Fruit fly (Drosophila melanogaster) whole organism, embryonic: Measurements from ENCODE around the gene mRpL14.
A peak's percentile ranks its signal among the peaks of the same experiment; 100 is the strongest.

ENCODE experiments used
- Antp ChIP-seq: fragments of 200-800 bp; sonication (Bioruptor generic); optimal IDR thresholded peaks from 3 replicates; lab custom pipeline; 2016; ENCODE audit warnings: missing biosample characterization, missing genetic modification characterization
- Blimp-1 ChIP-seq: fragments of 200-800 bp; sonication (Bioruptor generic); optimal IDR thresholded peaks from 3 replicates; lab custom pipeline; 2018; ENCODE audit warnings: missing biosample characterization, missing genetic modification characterization, mild to moderate bottlenecking, moderate library complexity, missing genetic modification reagents
- CG10543 ChIP-seq: fragments of 200-800 bp; sonication (Bioruptor generic); optimal IDR thresholded peaks from 3 replicates; lab custom pipeline; 2017; ENCODE audit warnings: missing biosample characterization, mild to moderate bottlenecking, missing genetic modification characterization, moderate library complexity
- CG11093 ChIP-seq: fragments of 200-800 bp; sonication (Bioruptor generic); IDR thresholded peaks from 3 replicates; pipeline ENCODE4 v1.3.6; 2022; ENCODE audit warnings: missing biosample characterization, missing genetic modification characterization
- CG12659 ChIP-seq: fragments of 200-800 bp; sonication (Bioruptor generic); optimal IDR thresholded peaks from 3 replicates; lab custom pipeline; 2017; ENCODE audit warnings: mild to moderate bottlenecking, missing biosample characterization, missing genetic modification reagents, missing genetic modification characterization
- CG12769 ChIP-seq: fragments of 200-800 bp; sonication (Bioruptor generic); optimal IDR thresholded peaks from 2 replicates; lab custom pipeline; 2019; ENCODE audit warnings: missing biosample characterization, mild to moderate bottlenecking, missing genetic modification characterization, moderate library complexity
- CG12942 ChIP-seq: fragments of 200-800 bp; sonication (Bioruptor generic); optimal IDR thresholded peaks from 3 replicates; lab custom pipeline; 2016; ENCODE audit warnings: missing biosample characterization, missing genetic modification characterization
- CG13775 ChIP-seq: fragments of 200-800 bp; sonication (Bioruptor generic); optimal IDR thresholded peaks from 3 replicates; lab custom pipeline; 2017; ENCODE audit warnings: missing biosample characterization, mild to moderate bottlenecking, missing genetic modification characterization
- CG13894 ChIP-seq: fragments of 200-800 bp; sonication (Bioruptor generic); optimal IDR thresholded peaks from 3 replicates; lab custom pipeline; 2018; ENCODE audit warnings: missing biosample characterization, mild to moderate bottlenecking, missing genetic modification characterization, moderate library complexity
- CG15696 ChIP-seq: fragments of 200-800 bp; sonication (Bioruptor generic); optimal IDR thresholded peaks from 2 replicates; lab custom pipeline; 2019; ENCODE audit warnings: missing biosample characterization, mild to moderate bottlenecking, missing genetic modification characterization, moderate library complexity
- CG17186 ChIP-seq: fragments of 200-800 bp; sonication (Bioruptor generic); optimal IDR thresholded peaks from 3 replicates; lab custom pipeline; 2017; ENCODE audit warnings: missing biosample characterization, missing genetic modification reagents, missing genetic modification characterization
- CG17912 ChIP-seq: fragments of 200-800 bp; sonication (Bioruptor generic); optimal IDR thresholded peaks from 2 replicates; lab custom pipeline; 2018; ENCODE audit warnings: missing biosample characterization, mild to moderate bottlenecking, missing genetic modification characterization
- CG32532 ChIP-seq: fragments of 200-800 bp; sonication (Bioruptor generic); IDR thresholded peaks from 2 replicates; pipeline ENCODE4 v1.3.6; 2022; ENCODE audit warnings: missing biosample characterization, missing genetic modification characterization
- CG6765 ChIP-seq: fragments of 200-800 bp; sonication (Bioruptor generic); optimal IDR thresholded peaks from 3 replicates; lab custom pipeline; 2017; ENCODE audit warnings: missing biosample characterization, mild to moderate bottlenecking, missing genetic modification characterization
- CG6791 ChIP-seq: fragments of 200-800 bp; sonication (Bioruptor generic); IDR thresholded peaks from 3 replicates; pipeline ENCODE4 v1.3.6; 2022; ENCODE audit warnings: missing biosample characterization, missing genetic modification characterization; ENCODE audit not compliant: partially characterized antibody
- CG7556 ChIP-seq: fragments of 200-800 bp; sonication (Bioruptor generic); optimal IDR thresholded peaks from 2 replicates; lab custom pipeline; 2017; ENCODE audit warnings: missing biosample characterization, mild to moderate bottlenecking, missing genetic modification characterization
- CHES-1-like ChIP-seq: fragments of 200-800 bp; sonication (Bioruptor generic); optimal IDR thresholded peaks from 2 replicates; lab custom pipeline; 2016; ENCODE audit warnings: missing biosample characterization, missing genetic modification characterization
- HLHmδ ChIP-seq: fragments of 200-800 bp; sonication (Bioruptor generic); optimal IDR thresholded peaks from 2 replicates; lab custom pipeline; 2018; ENCODE audit warnings: missing biosample characterization, mild to moderate bottlenecking, missing genetic modification characterization, moderate library complexity
- Lim3 ChIP-seq: fragments of 200-800 bp; sonication (Bioruptor generic); IDR thresholded peaks from 2 replicates; pipeline ENCODE4 v1.3.6; 2022; ENCODE audit warnings: missing biosample characterization, missing genetic modification characterization
- Lpt ChIP-seq: fragments of >200 bp; optimal IDR thresholded peaks from 2 replicates; lab custom pipeline; 2018; ENCODE audit warnings: missing biosample characterization, missing genetic modification characterization
- PHDP ChIP-seq: fragments of 200-800 bp; sonication (Bioruptor generic); optimal IDR thresholded peaks from 3 replicates; lab custom pipeline; 2018; ENCODE audit warnings: missing biosample characterization, mild to moderate bottlenecking, missing genetic modification characterization, moderate library complexity
- Ptx1 ChIP-seq: fragments of 200-800 bp; sonication (Bioruptor generic); IDR thresholded peaks from 2 replicates; pipeline ENCODE4 v1.3.6; 2022; ENCODE audit warnings: missing biosample characterization, missing genetic modification characterization
- Tbp ChIP-seq: fragments of >200 bp; optimal IDR thresholded peaks from 2 replicates; lab custom pipeline; 2018; ENCODE audit warnings: missing biosample characterization, missing genetic modification characterization
- Trl ChIP-seq, 3 experiments: fragments of >200 bp in 2 of 3; fragments of 200-800 bp in 1 of 3; sonication (Bioruptor generic) in 1 of 3; optimal IDR thresholded peaks; 2 replicates in 1 of 3; 3 replicates in 2 of 3; lab custom pipeline; 2016 to 2017; ENCODE audit warnings: missing biosample characterization in 1 of 3, missing genetic modification characterization in 1 of 3
- ap ChIP-seq: fragments of 200-800 bp; sonication (Bioruptor generic); IDR thresholded peaks from 2 replicates; pipeline ENCODE4 v1.3.6; 2022; ENCODE audit warnings: missing biosample characterization, missing genetic modification characterization
- bbx ChIP-seq: fragments of 200-800 bp; sonication (Bioruptor generic); IDR thresholded peaks from 2 replicates; pipeline ENCODE4 v1.3.6; 2022; ENCODE audit warnings: missing biosample characterization, missing genetic modification characterization; ENCODE audit not compliant: partially characterized antibody
- cg ChIP-seq: fragments of 200-800 bp; sonication (Bioruptor generic); optimal IDR thresholded peaks from 3 replicates; lab custom pipeline; 2019; ENCODE audit warnings: missing biosample characterization, mild to moderate bottlenecking, missing genetic modification characterization, moderate library complexity
- chinmo ChIP-seq: fragments of 200-800 bp; sonication (Bioruptor generic); IDR thresholded peaks from 4 replicates; pipeline ENCODE4 v1.3.6; 2022; ENCODE audit warnings: missing biosample characterization, missing genetic modification characterization; ENCODE audit not compliant: partially characterized antibody
- crp ChIP-seq, 2 experiments: fragments of 200-800 bp; sonication (Bioruptor generic); optimal IDR thresholded peaks; 2 replicates in 1 of 2; 3 replicates in 1 of 2; lab custom pipeline; 2017; ENCODE audit warnings: missing biosample characterization in 2 of 2, missing genetic modification characterization in 2 of 2, mild to moderate bottlenecking in 1 of 2, moderate library complexity in 1 of 2
- ems ChIP-seq: fragments of 200-800 bp; sonication (Bioruptor generic); optimal IDR thresholded peaks from 3 replicates; lab custom pipeline; 2016; ENCODE audit warnings: missing biosample characterization, missing genetic modification characterization
- exex ChIP-seq: fragments of 200-800 bp; sonication (Bioruptor generic); optimal IDR thresholded peaks from 4 replicates; lab custom pipeline; 2018; ENCODE audit warnings: missing biosample characterization, mild to moderate bottlenecking, missing genetic modification characterization, moderate library complexity
- fd96Cb ChIP-seq: fragments of 200-800 bp; sonication (Bioruptor generic); optimal IDR thresholded peaks from 2 replicates; lab custom pipeline; 2018; ENCODE audit warnings: missing biosample characterization, mild to moderate bottlenecking, missing genetic modification characterization, moderate library complexity
- gem ChIP-seq: fragments of 200-800 bp; sonication (Bioruptor generic); optimal IDR thresholded peaks from 2 replicates; lab custom pipeline; 2019; ENCODE audit warnings: missing biosample characterization, mild to moderate bottlenecking, missing genetic modification characterization, moderate library complexity
- hb ChIP-seq: fragments of 200-800 bp; sonication (Bioruptor generic); IDR thresholded peaks from 3 replicates; pipeline ENCODE4 v1.3.6; 2022; ENCODE audit warnings: missing biosample characterization, missing genetic modification characterization; ENCODE audit not compliant: partially characterized antibody
- ken ChIP-seq: fragments of 200-800 bp; sonication (Bioruptor generic); IDR thresholded peaks from 3 replicates; pipeline ENCODE4 v1.3.6; 2022; ENCODE audit warnings: missing biosample characterization, missing genetic modification characterization
- lab ChIP-seq: fragments of 200-800 bp; sonication (Bioruptor generic); optimal IDR thresholded peaks from 3 replicates; lab custom pipeline; 2017; ENCODE audit warnings: missing biosample characterization, missing genetic modification characterization, mild to moderate bottlenecking, moderate library complexity, missing genetic modification reagents
- mld ChIP-seq: fragments of 200-800 bp; sonication (Bioruptor generic); IDR thresholded peaks from 3 replicates; pipeline ENCODE4 v1.3.6; 2022; ENCODE audit warnings: missing biosample characterization, missing genetic modification characterization; ENCODE audit not compliant: partially characterized antibody
- oc ChIP-seq: fragments of 200-800 bp; sonication (Bioruptor generic); optimal IDR thresholded peaks from 2 replicates; lab custom pipeline; 2018; ENCODE audit warnings: missing biosample characterization, mild to moderate bottlenecking, missing genetic modification characterization, moderate library complexity
- pb ChIP-seq: fragments of 200-800 bp; sonication (Bioruptor generic); optimal IDR thresholded peaks from 3 replicates; lab custom pipeline; 2016; ENCODE audit warnings: missing biosample characterization, missing genetic modification characterization
- pho ChIP-seq: fragments of 200-800 bp; sonication (Bioruptor generic); optimal IDR thresholded peaks from 2 replicates; lab custom pipeline; 2016; ENCODE audit warnings: missing biosample characterization, missing genetic modification characterization
- pnt ChIP-seq: fragments of 200-800 bp; sonication (Bioruptor generic); optimal IDR thresholded peaks from 3 replicates; lab custom pipeline; 2016; ENCODE audit warnings: missing biosample characterization, missing genetic modification characterization
- sqz ChIP-seq: fragments of 200-800 bp; sonication (Bioruptor generic); optimal IDR thresholded peaks from 3 replicates; lab custom pipeline; 2018; ENCODE audit warnings: missing biosample characterization, mild to moderate bottlenecking, missing genetic modification characterization
- stwl ChIP-seq: fragments of 200-800 bp; sonication (Bioruptor generic); optimal IDR thresholded peaks from 3 replicates; lab custom pipeline; 2018; ENCODE audit warnings: missing biosample characterization, mild to moderate bottlenecking, missing genetic modification characterization, moderate library complexity
- tap ChIP-seq: fragments of 200-800 bp; optimal IDR thresholded peaks from 3 replicates; lab custom pipeline; 2019; ENCODE audit warnings: missing biosample characterization, mild to moderate bottlenecking, missing genetic modification characterization, moderate library complexity
- tup ChIP-seq: fragments of 200-800 bp; sonication (Bioruptor generic); optimal IDR thresholded peaks from 2 replicates; lab custom pipeline; 2016; ENCODE audit warnings: missing biosample characterization, mild to moderate bottlenecking, missing genetic modification characterization, moderate library complexity
- wek ChIP-seq: fragments of 200-800 bp; sonication (Bioruptor generic); optimal IDR thresholded peaks from 3 replicates; lab custom pipeline; 2018; ENCODE audit warnings: missing biosample characterization, mild to moderate bottlenecking, missing genetic modification characterization, moderate library complexity
- zfh2 ChIP-seq: fragments of 200-800 bp; sonication (Bioruptor generic); optimal IDR thresholded peaks from 2 replicates; lab custom pipeline; 2016; ENCODE audit warnings: missing biosample characterization, missing genetic modification characterization

The mRpL14 gene

dm6 chrX:2355531-2355986 is 11.1 kb upstream of the mRpL14 start (continued):
- TF ChIP-seq pb (GFP tag; lab: Kevin White, UChicago) = no peak

dm6 chrX:2354169-2354568 is 9.7 kb upstream of the mRpL14 start:
- TF ChIP-seq ken (GFP tag; lab: Robert Waterston, UW) (no peak), Lpt (GFP tag; lab: Kevin White, UChicago) (no peak), Antp (no peak), CG15696 (no peak), CG12659 (GFP tag; lab: Kevin White, UChicago) (no peak), CG17186 (GFP tag; lab: Kevin White, UChicago) (no peak), pho (GFP tag; lab: Kevin White, UChicago) (no peak), CG32532 (GFP tag; lab: Robert Waterston, UW) (peak; percentile 10; the same call in 1 of the 2 replicates), exex (peak; percentile 23), CG13775 (GFP tag; lab: Kevin White, UChicago) (no peak), crp (GFP tag; optimal IDR thresholded peaks at IDR 0.05; lab: Kevin White, UChicago) (no peak), chinmo (GFP tag; lab: Robert Waterston, UW) (0 out of 4 replicates have a peak, but pooled peaks have one; percentile 36), PHDP (tag; lab: Kevin White, UChicago) (no peak), CG17912 (GFP tag; lab: Kevin White, UChicago) (no peak), fd96Cb (no peak), Blimp-1 (GFP tag; lab: Kevin White, UChicago) (no peak), ap (GFP tag; lab: Robert Waterston, UW) (no peak), oc (tag; lab: Kevin White, UChicago) (no peak), cg (peak; percentile 39), CG10543 (GFP tag; lab: Kevin White, UChicago) (no peak), pb (GFP tag; lab: Kevin White, UChicago) (no peak), CG12942 (GFP tag; lab: Kevin White, UChicago) (no peak), tup (GFP tag; lab: Kevin White, UChicago) (no peak), lab (GFP tag; lab: Kevin White, UChicago) (peak; percentile 24), Ptx1 (GFP tag; lab: Robert Waterston, UW) (no peak), hb (no peak), ems (GFP tag; lab: Kevin White, UChicago) (no peak), wek (GFP tag; lab: Kevin White, UChicago) (no peak), CG6791 (GFP tag; lab: Robert Waterston, UW) (no peak), mld (no peak), gem (tag; lab: Kevin White, UChicago) (no peak), Lim3 (GFP tag; lab: Robert Waterston, UW) (no peak), tap (tag; lab: Kevin White, UChicago) (no peak), CG12769 (tag; lab: Kevin White, UChicago) (no peak), sqz (GFP tag; lab: Kevin White, UChicago) (no peak), CG6765 (GFP tag; lab: Kevin White, UChicago) (no peak), CHES-1-like (no peak), stwl (tag; lab: Kevin White, UChicago) (no peak), Trl (optimal IDR thresholded peaks at IDR 0.05; lab: Kevin White, UChicago) (peak in 1 of 2 experiments; percentile 64), Trl (GFP tag; optimal IDR thresholded peaks at IDR 0.05; lab: Kevin White, UChicago) (no peak), Tbp (no peak), CG11093 (no peak), HLHmδ (no peak), bbx (GFP tag; lab: Robert Waterston, UW) (no peak), pnt (GFP tag; lab: Kevin White, UChicago) (no peak), zfh2 (GFP tag; lab: Kevin White, UChicago) (no peak), CG7556 (GFP tag; lab: Kevin White, UChicago) (no peak), CG13894 (tag; lab: Kevin White, UChicago) (no peak)
